Worm (Caenorhabditis elegans) whole organism, late embryonic: ENCODE measurements around the gene ifg-1.

ENCODE experiments used
- ama-1 ChIP-seq: fragments of 150-350 bp; optimal IDR thresholded peaks from 2 replicates; lab custom pipeline; 2014
- ceh-48 ChIP-seq: sonication (generic microtip); optimal IDR thresholded peaks from 2 replicates; lab custom pipeline; 2016; ENCODE audit warnings: missing genetic modification characterization, inconsistent platforms, missing compliant biosample characterization
- ceh-9 ChIP-seq: sonication (generic microtip); optimal IDR thresholded peaks from 2 replicates; lab custom pipeline; 2016; ENCODE audit warnings: mild to moderate bottlenecking, missing genetic modification characterization, inconsistent platforms, missing compliant biosample characterization
- elt-2 ChIP-seq: sonication (generic microtip); optimal IDR thresholded peaks from 2 replicates; lab custom pipeline; 2016; ENCODE audit warnings: missing genetic modification reagents, missing genetic modification characterization, missing compliant biosample characterization
- gmeb-2 ChIP-seq: sonication (generic microtip); optimal IDR thresholded peaks from 2 replicates; lab custom pipeline; 2016; ENCODE audit warnings: missing genetic modification characterization, inconsistent platforms, missing compliant biosample characterization
- pag-3 ChIP-seq: sonication (generic microtip); optimal IDR thresholded peaks from 2 replicates; lab custom pipeline; 2016; ENCODE audit warnings: missing compliant biosample characterization, missing genetic modification characterization, borderline replicate concordance
- rnt-1 ChIP-seq: sonication (generic microtip); optimal IDR thresholded peaks from 2 replicates; lab custom pipeline; 2016; ENCODE audit warnings: missing genetic modification characterization, missing compliant biosample characterization
- tbx-2 ChIP-seq: sonication (generic microtip); optimal IDR thresholded peaks from 2 replicates; lab custom pipeline; 2016; ENCODE audit warnings: missing genetic modification characterization, missing compliant biosample characterization
- ttx-3 ChIP-seq: sonication (generic microtip); optimal IDR thresholded peaks from 2 replicates; lab custom pipeline; 2016; ENCODE audit warnings: missing genetic modification reagents, missing genetic modification characterization, missing compliant biosample characterization

DNA sequence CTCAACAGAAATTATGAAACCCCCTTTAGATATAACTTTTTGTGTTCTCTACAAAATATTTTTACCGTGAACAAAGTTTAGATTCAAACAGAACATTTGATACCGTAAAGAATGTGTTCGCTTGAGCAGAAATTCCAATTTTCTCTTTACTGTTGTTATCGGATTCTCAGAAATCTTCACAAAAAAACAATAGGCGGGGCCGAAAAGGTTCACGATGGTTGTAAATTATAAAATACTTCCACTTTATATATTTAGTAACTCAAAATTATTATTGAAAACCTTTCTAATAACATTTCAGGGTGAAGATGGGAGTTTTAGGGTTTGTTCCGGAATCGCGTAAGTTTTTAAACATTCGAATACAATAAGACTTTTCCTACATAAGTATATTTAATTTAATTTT lies 21.1 kb downstream of the ifg-1 start, which contains the start of gene nlp-5:
- TF ChIP-seq elt-2 (tag; lab: Kevin White, UChicago), result no peak
- no peak for TF ChIP-seq pag-3 (tag; lab: Kevin White, UChicago)
- TF ChIP-seq rnt-1 (tag; lab: Kevin White, UChicago), result no peak
- no peak for TF ChIP-seq ama-1
- no peak for TF ChIP-seq tbx-2 (tag; lab: Kevin White, UChicago)
- TF ChIP-seq ceh-48 (tag; lab: Kevin White, UChicago), result no peak
- no peak for TF ChIP-seq ttx-3 (tag; lab: Kevin White, UChicago)
- TF ChIP-seq gmeb-2, result no peak
- no peak for TF ChIP-seq ceh-9 (tag; lab: Kevin White, UChicago)
